Worm (Caenorhabditis elegans) whole organism, L1 larva: ENCODE measurements around the gene nspd-9.

Experiments used
- C04F5.9 ChIP-seq: sonication (generic microtip); optimal IDR thresholded peaks from 2 replicates; lab custom pipeline; 2016; ENCODE audit warnings: missing genetic modification characterization, missing compliant biosample characterization
- C16A3.4 ChIP-seq: fragments of 150-350 bp; optimal IDR thresholded peaks from 2 replicates; lab custom pipeline; 2014; ENCODE audit warnings: missing biosample characterization, missing genetic modification characterization
- F16B12.6 ChIP-seq: fragments of 150-350 bp; optimal IDR thresholded peaks from 2 replicates; lab custom pipeline; 2014; ENCODE audit warnings: missing biosample characterization, missing genetic modification characterization
- ceh-82 ChIP-seq, 3 experiments: fragments of 150-350 bp in 1 of 3; sonication (generic microtip) in 2 of 3; optimal IDR thresholded peaks; 2 replicates each; lab custom pipeline; 2014 to 2017; ENCODE audit warnings: missing biosample characterization in 3 of 3, missing genetic modification characterization in 3 of 3
- ceh-88 ChIP-seq: fragments of 200-800 bp; sonication (Bioruptor generic); IDR thresholded peaks from 2 replicates; pipeline ENCODE4 v1.3.6; 2022; ENCODE audit warnings: missing genetic modification characterization, missing compliant biosample characterization
- ceh-90 ChIP-seq: sonication (generic microtip); optimal IDR thresholded peaks from 2 replicates; lab custom pipeline; 2016; ENCODE audit warnings: missing genetic modification characterization, missing compliant biosample characterization
- dpl-1 ChIP-seq, 3 experiments: fragments of 150-350 bp in 2 of 3; sonication (generic microtip) in 1 of 3; optimal IDR thresholded peaks; 2 replicates each; lab custom pipeline; 2014 to 2017; ENCODE audit warnings: missing biosample characterization in 3 of 3, missing genetic modification characterization in 3 of 3, missing genetic modification reagents in 3 of 3
- dsc-1 ChIP-seq: sonication (generic microtip); optimal IDR thresholded peaks from 2 replicates; lab custom pipeline; 2016; ENCODE audit warnings: mild to moderate bottlenecking, missing genetic modification characterization, missing compliant biosample characterization
- efl-1 ChIP-seq, 4 experiments: fragments of 150-350 bp; optimal IDR thresholded peaks in 3 of 4; peaks in 1 of 4; 1 replicate in 1 of 4; 2 replicates in 3 of 4; lab custom pipeline; 2014; ENCODE audit warnings: missing biosample characterization in 2 of 4, missing genetic modification characterization in 2 of 4, missing genetic modification reagents in 2 of 4
- egl-13 ChIP-seq: sonication (generic microtip); optimal IDR thresholded peaks from 2 replicates; lab custom pipeline; 2016; ENCODE audit warnings: missing genotype, missing genetic modification reagents, missing genetic modification characterization, missing compliant biosample characterization
- elt-3 ChIP-seq, 6 experiments: fragments of 150-350 bp in 1 of 6; sonication (generic microtip); optimal IDR thresholded peaks; 2 replicates each; lab custom pipeline; 2017 to 2018; ENCODE audit warnings: missing biosample characterization in 6 of 6, missing genetic modification characterization in 6 of 6, inconsistent platforms in 1 of 6
- ets-5 ChIP-seq: fragments of 200-800 bp; sonication (Bioruptor generic); IDR thresholded peaks from 2 replicates; pipeline ENCODE4 v1.3.6; 2022; ENCODE audit warnings: missing genetic modification characterization, missing compliant biosample characterization
- fkh-4 ChIP-seq: sonication (generic microtip); optimal IDR thresholded peaks from 2 replicates; lab custom pipeline; 2016; ENCODE audit warnings: missing compliant biosample characterization, missing genetic modification characterization, borderline replicate concordance
- fos-1 ChIP-seq: fragments of 150-350 bp; optimal IDR thresholded peaks from 2 replicates; lab custom pipeline; 2014; ENCODE audit warnings: missing biosample characterization, missing genetic modification characterization
- hlh-17 ChIP-seq: fragments of 200-800 bp; sonication (Bioruptor generic); optimal IDR thresholded peaks from 2 replicates; lab custom pipeline; 2018; ENCODE audit warnings: missing genetic modification characterization, mild to moderate bottlenecking, missing compliant biosample characterization, moderate library complexity, borderline replicate concordance
- hpl-2 ChIP-seq: fragments of 150-350 bp; optimal IDR thresholded peaks from 2 replicates; lab custom pipeline; 2014; ENCODE audit warnings: missing biosample characterization, missing genetic modification reagents, missing genetic modification characterization
- irx-1 ChIP-seq: sonication (generic microtip); optimal IDR thresholded peaks from 2 replicates; lab custom pipeline; 2016; ENCODE audit warnings: missing genetic modification characterization, missing compliant biosample characterization
- isw-1 ChIP-seq: fragments of 200-800 bp; sonication (Bioruptor generic); IDR thresholded peaks from 2 replicates; pipeline ENCODE4 v1.3.6; 2022; ENCODE audit warnings: missing genetic modification characterization, missing compliant biosample characterization
- jun-1 ChIP-seq: fragments of 150-350 bp; optimal IDR thresholded peaks from 2 replicates; lab custom pipeline; 2014; ENCODE audit warnings: missing biosample characterization, missing genetic modification reagents, missing genetic modification characterization
- lin-15B ChIP-seq: fragments of 150-350 bp; sonication (generic microtip); optimal IDR thresholded peaks from 3 replicates; lab custom pipeline; 2014; ENCODE audit warnings: missing biosample characterization, missing genetic modification characterization
- lin-35 ChIP-seq, 2 experiments: fragments of 150-350 bp; optimal IDR thresholded peaks; 2 replicates each; lab custom pipeline; 2014; ENCODE audit warnings: missing biosample characterization in 2 of 2, missing genetic modification characterization in 2 of 2, missing genetic modification reagents in 2 of 2
- lsy-2 ChIP-seq, 2 experiments: fragments of 150-350 bp; optimal IDR thresholded peaks; 2 replicates each; lab custom pipeline; 2014; ENCODE audit warnings: missing biosample characterization in 2 of 2, missing genetic modification characterization in 2 of 2
- mdl-1 ChIP-seq, 2 experiments: fragments of 150-350 bp; optimal IDR thresholded peaks; 2 replicates each; lab custom pipeline; 2014 to 2017; ENCODE audit warnings: missing biosample characterization in 2 of 2, missing genetic modification characterization in 2 of 2, inconsistent platforms in 1 of 2
- mef-2 ChIP-seq: fragments of 150-350 bp; optimal IDR thresholded peaks from 2 replicates; lab custom pipeline; 2014; ENCODE audit warnings: missing biosample characterization, missing genetic modification characterization
- nhr-11 ChIP-seq: fragments of 150-350 bp; optimal IDR thresholded peaks from 2 replicates; lab custom pipeline; 2014; ENCODE audit warnings: missing biosample characterization, missing genetic modification characterization
- nhr-12 ChIP-seq: sonication (generic microtip); optimal IDR thresholded peaks from 2 replicates; lab custom pipeline; 2017; ENCODE audit warnings: missing biosample characterization, missing genetic modification characterization
- nhr-20 ChIP-seq: sonication (generic microtip); optimal IDR thresholded peaks from 2 replicates; lab custom pipeline; 2016; ENCODE audit warnings: mild to moderate bottlenecking, missing genetic modification characterization, missing compliant biosample characterization
- nhr-237 ChIP-seq: fragments of 150-350 bp; optimal IDR thresholded peaks from 2 replicates; lab custom pipeline; 2014; ENCODE audit warnings: missing biosample characterization, missing genetic modification characterization
- nhr-47 ChIP-seq: sonication (generic microtip); optimal IDR thresholded peaks from 2 replicates; lab custom pipeline; 2016; ENCODE audit warnings: mild to moderate bottlenecking, missing genetic modification characterization, moderate library complexity, missing compliant biosample characterization
- nhr-71 ChIP-seq: sonication (generic microtip); optimal IDR thresholded peaks from 2 replicates; lab custom pipeline; 2016; ENCODE audit warnings: mild to moderate bottlenecking, missing genetic modification characterization, moderate library complexity, missing compliant biosample characterization
- nhr-77 ChIP-seq: fragments of 150-350 bp; optimal IDR thresholded peaks from 2 replicates; lab custom pipeline; 2014; ENCODE audit warnings: missing biosample characterization, missing genetic modification characterization
- nhr-90 ChIP-seq: sonication (generic microtip); optimal IDR thresholded peaks from 2 replicates; lab custom pipeline; 2016; ENCODE audit warnings: mild to moderate bottlenecking, missing genetic modification characterization, missing compliant biosample characterization; ENCODE audit not compliant: poor library complexity
- pag-3 ChIP-seq: sonication (generic microtip); optimal IDR thresholded peaks from 2 replicates; lab custom pipeline; 2017; ENCODE audit warnings: missing genetic modification characterization, mild to moderate bottlenecking, missing compliant biosample characterization, antibody characterized with exemption, borderline replicate concordance; ENCODE audit not compliant: insufficient read depth
- pax-3 ChIP-seq: fragments of 200-800 bp; sonication (Bioruptor generic); optimal IDR thresholded peaks from 2 replicates; lab custom pipeline; 2018; ENCODE audit warnings: mild to moderate bottlenecking, missing genetic modification characterization, moderate library complexity, missing compliant biosample characterization
- pqm-1 ChIP-seq: sonication (generic microtip); optimal IDR thresholded peaks from 3 replicates; lab custom pipeline; 2017; ENCODE audit warnings: missing biosample characterization, missing genetic modification characterization
- rnt-1 ChIP-seq: sonication (generic microtip); optimal IDR thresholded peaks from 2 replicates; lab custom pipeline; 2016; ENCODE audit warnings: mild to moderate bottlenecking, missing genetic modification characterization, moderate library complexity, missing compliant biosample characterization
- skn-1 ChIP-seq: fragments of 150-350 bp; optimal IDR thresholded peaks from 2 replicates; lab custom pipeline; 2014; ENCODE audit warnings: missing biosample characterization, missing genetic modification characterization
- snu-23 ChIP-seq: sonication (generic microtip); optimal IDR thresholded peaks from 2 replicates; lab custom pipeline; 2016; ENCODE audit warnings: missing genetic modification characterization, missing compliant biosample characterization
- sox-4 ChIP-seq: sonication (generic microtip); optimal IDR thresholded peaks from 2 replicates; lab custom pipeline; 2016; ENCODE audit warnings: missing genetic modification characterization, missing compliant biosample characterization
- sup-37 ChIP-seq: fragments of 200-800 bp; sonication (Bioruptor generic); optimal IDR thresholded peaks from 2 replicates; lab custom pipeline; 2018; ENCODE audit warnings: mild to moderate bottlenecking, missing genetic modification characterization, missing compliant biosample characterization
- tbx-2 ChIP-seq: sonication (generic microtip); optimal IDR thresholded peaks from 2 replicates; lab custom pipeline; 2016; ENCODE audit warnings: missing genetic modification characterization, missing compliant biosample characterization
- tlp-1 ChIP-seq: fragments of 150-350 bp; optimal IDR thresholded peaks from 2 replicates; lab custom pipeline; 2014; ENCODE audit warnings: missing biosample characterization, missing genetic modification characterization
- vab-15 ChIP-seq: sonication (generic microtip); optimal IDR thresholded peaks from 2 replicates; lab custom pipeline; 2017; ENCODE audit warnings: missing genotype, mild to moderate bottlenecking, missing genetic modification characterization, missing compliant biosample characterization
- zag-1 ChIP-seq: fragments of 150-350 bp; optimal IDR thresholded peaks from 2 replicates; lab custom pipeline; 2014; ENCODE audit warnings: missing biosample characterization, missing genetic modification characterization
- ztf-11 ChIP-seq, 2 experiments: sonication (generic microtip); optimal IDR thresholded peaks; 2 replicates each; lab custom pipeline; 2016 to 2017; ENCODE audit warnings: missing genetic modification characterization in 2 of 2, missing biosample characterization in 1 of 2, missing compliant biosample characterization in 1 of 2

The nspd-9 gene

ce11 chrIII:4854918-4855317 is 24.8 kb upstream of the nspd-9 start, which contains the start of gene C35D10.8:
C35D10.8 (plus strand) TSS chrIII:4855218.
- TF ChIP-seq vab-15 (tag; lab: Kevin White, UChicago) (no peak), nhr-11 (no peak), nhr-90 (tag; lab: Kevin White, UChicago) (no peak), C04F5.9 (tag; lab: Kevin White, UChicago) (no peak), C16A3.4 (tag; lab: Kevin White, UChicago) (no peak), nhr-237 (tag; lab: Kevin White, UChicago) (no peak), sox-4 (tag; lab: Kevin White, UChicago) (no peak), nhr-20 (tag; lab: Kevin White, UChicago) (no peak), F16B12.6 (tag; lab: Kevin White, UChicago) (no peak), hlh-17 (GFP tag; lab: Kevin White, UChicago) (no peak), jun-1 (tag; lab: Kevin White, UChicago) (no peak), sup-37 (no peak), lin-15B (tag; lab: Kevin White, UChicago) (no peak), fkh-4 (no peak)
- TF ChIP-seq, all 84 proteins: peak for 0

- TF ChIP-seq snu-23 (no peak), nhr-47 (tag; lab: Kevin White, UChicago) (no peak), ztf-11 (tag; optimal IDR thresholded peaks at IDR 0.05; lab: Kevin White, UChicago) (no peak), pax-3 (tag; lab: Kevin White, UChicago) (no peak), hlh-17 (GFP tag; lab: Kevin White, UChicago) (no peak), fos-1 (no peak), nhr-237 (tag; lab: Kevin White, UChicago) (no peak), jun-1 (tag; lab: Kevin White, UChicago) (no peak), ceh-88 (no peak)
Observed at ce11 chrIII:4852025-4852424, 21.9 kb upstream of the nspd-9 start, which contains the start of gene ced-4. ced-4 (plus strand) TSS chrIII:4852325.

ce11 chrIII:4850139-4850538 is 20.0 kb upstream of the nspd-9 start, which contains the start of gene F26A1.1:
F26A1.1 (plus strand) TSS chrIII:4850507.
- TF ChIP-seq ceh-82 (tag; optimal IDR thresholded peaks at IDR 0.05; lab: Kevin White, UChicago) (peak in 1 of 3 experiments; percentile 6), mef-2 (tag; lab: Kevin White, UChicago) (no peak), pqm-1 (tag; lab: Kevin White, UChicago) (no peak), ceh-90 (tag; lab: Kevin White, UChicago) (no peak), C16A3.4 (tag; lab: Kevin White, UChicago) (peak; percentile 23), rnt-1 (peak; percentile 4), lsy-2 (tag; optimal IDR thresholded peaks at IDR 0.05; lab: Kevin White, UChicago) (peak; percentile 50 to 67), ets-5 (GFP tag; lab: Robert Waterston, UW) (no peak), pag-3 (no peak), irx-1 (tag; lab: Kevin White, UChicago) (no peak), tbx-2 (no peak), egl-13 (no peak), mdl-1 (tag; optimal IDR thresholded peaks at IDR 0.05; lab: Kevin White, UChicago) (no peak), elt-3 (tag; optimal IDR thresholded peaks at IDR 0.05; lab: Kevin White, UChicago) (no peak), nhr-90 (tag; lab: Kevin White, UChicago) (peak; percentile 7), isw-1 (GFP tag; lab: Robert Waterston, UW) (no peak), hpl-2 (no peak), snu-23 (peak; percentile 41), dsc-1 (tag; lab: Kevin White, UChicago) (no peak), nhr-12 (tag; lab: Kevin White, UChicago) (no peak), tlp-1 (tag; lab: Kevin White, UChicago) (no peak), nhr-77 (tag; lab: Kevin White, UChicago) (no peak), hlh-17 (GFP tag; lab: Kevin White, UChicago) (no peak), F16B12.6 (tag; lab: Kevin White, UChicago) (peak; percentile 82), efl-1 (optimal IDR thresholded peaks at IDR 0.05; lab: Kevin White, UChicago) (peak; percentile 20 to 65), efl-1 (GFP tag; optimal IDR thresholded peaks at IDR 0.05 in 1 of 2; lab: Kevin White, UChicago) (peak; percentile 76 to 96), dpl-1 (GFP tag; optimal IDR thresholded peaks at IDR 0.05; lab: Kevin White, UChicago) (peak; percentile 56 to 76 (median 70)), zag-1 (tag; lab: Kevin White, UChicago) (no peak), lin-35 (GFP tag; optimal IDR thresholded peaks at IDR 0.05; lab: Kevin White, UChicago) (peak; percentile 57 to 68), skn-1 (peak; percentile 14), sup-37 (no peak), nhr-11 (no peak), nhr-71 (tag; lab: Kevin White, UChicago) (peak; percentile 22)
- TF ChIP-seq, all 84 proteins: peak for 12
